Fruit fly (Drosophila melanogaster): ENCODE measurements around the gene CG9044.

CG9044 gene

DNA sequence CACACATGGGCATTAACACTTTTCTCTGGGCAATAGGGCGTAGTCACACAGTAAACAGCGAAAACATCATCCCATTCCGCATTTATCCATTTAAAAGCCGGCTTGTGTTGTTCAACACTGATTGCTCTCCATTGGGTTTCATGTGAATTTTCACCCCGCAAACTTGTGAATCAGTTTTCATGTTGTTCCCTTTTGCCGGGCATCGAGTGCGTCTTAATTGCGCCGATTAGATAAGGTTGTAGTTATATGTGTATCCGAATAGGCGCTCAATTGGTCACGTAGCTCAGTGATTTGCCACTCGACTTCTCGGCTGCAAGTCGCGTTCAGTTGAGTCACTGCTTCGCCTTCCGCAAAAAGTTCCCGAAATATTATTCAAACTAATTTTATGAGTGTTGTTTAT is 37.7 kb downstream of the CG9044 start:
- TF ChIP-seq CG8119 (GFP tag; IDR thresholded peaks at IDR 0.05), result no peak
- peak; percentile 35 for TF ChIP-seq vri (GFP tag; optimal IDR thresholded peaks at IDR 0.05)
- no peak for TF ChIP-seq CG3032 (tag; optimal IDR thresholded peaks at IDR 0.05)

DNA sequence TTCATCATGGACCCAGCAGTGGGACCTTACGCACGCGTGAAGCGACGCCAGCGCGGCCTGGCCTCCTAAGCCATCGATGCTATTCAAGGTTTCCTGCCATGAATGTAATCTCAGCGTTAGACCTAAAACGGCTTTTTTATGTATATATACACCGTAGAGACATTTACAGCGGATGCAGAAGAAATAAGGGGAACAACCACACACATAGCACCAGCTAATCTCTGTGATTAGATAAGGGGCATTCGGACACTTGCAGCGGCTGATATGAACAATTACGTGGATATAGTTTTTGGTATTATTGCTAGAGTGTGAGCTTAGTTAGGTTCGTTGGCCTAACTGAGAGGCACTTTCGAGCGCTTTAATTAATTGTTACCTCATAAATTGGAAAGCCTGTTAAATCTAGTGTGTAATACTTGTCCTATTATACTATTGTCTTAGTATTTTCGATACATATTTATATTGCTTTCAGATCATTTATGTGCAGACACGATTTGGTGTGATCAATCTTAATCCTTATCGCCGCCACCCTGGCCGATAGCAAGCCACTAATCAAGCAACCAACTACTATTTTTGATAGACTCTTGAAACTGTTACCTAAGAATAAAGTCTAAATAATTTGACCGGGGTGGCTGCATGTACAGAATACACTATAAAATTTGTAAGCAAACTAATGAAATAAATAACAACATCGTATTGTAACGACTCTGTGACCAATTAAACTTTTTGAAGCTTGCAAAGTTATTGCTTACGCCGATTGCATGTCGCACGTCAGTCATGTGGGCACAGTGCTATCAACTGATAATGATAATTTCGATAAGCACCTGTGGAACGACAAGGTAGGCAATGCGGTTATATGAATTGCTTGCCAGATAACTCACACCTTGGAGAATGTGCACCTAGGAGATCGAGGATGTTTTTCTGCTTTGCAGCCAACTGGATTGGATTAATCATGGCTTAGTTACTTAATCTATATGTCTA is 39.2 kb downstream of the CG9044 start:
- TF ChIP-seq Lpt (GFP tag; optimal IDR thresholded peaks at IDR 0.05), result no peak
- no peak for TF ChIP-seq Sox102F (GFP tag; optimal IDR thresholded peaks at IDR 0.05)
- no peak for TF ChIP-seq Smox (GFP tag; optimal IDR thresholded peaks at IDR 0.05)
- TF ChIP-seq CG6854 (GFP tag; optimal IDR thresholded peaks at IDR 0.05), result no peak
- no peak for TF ChIP-seq Met (GFP tag; optimal IDR thresholded peaks at IDR 0.05)
- TF ChIP-seq CG11902 (GFP tag; optimal IDR thresholded peaks at IDR 0.05), result no peak
- TF ChIP-seq vri (GFP tag; optimal IDR thresholded peaks at IDR 0.05), result peak; percentile 39

DNA sequence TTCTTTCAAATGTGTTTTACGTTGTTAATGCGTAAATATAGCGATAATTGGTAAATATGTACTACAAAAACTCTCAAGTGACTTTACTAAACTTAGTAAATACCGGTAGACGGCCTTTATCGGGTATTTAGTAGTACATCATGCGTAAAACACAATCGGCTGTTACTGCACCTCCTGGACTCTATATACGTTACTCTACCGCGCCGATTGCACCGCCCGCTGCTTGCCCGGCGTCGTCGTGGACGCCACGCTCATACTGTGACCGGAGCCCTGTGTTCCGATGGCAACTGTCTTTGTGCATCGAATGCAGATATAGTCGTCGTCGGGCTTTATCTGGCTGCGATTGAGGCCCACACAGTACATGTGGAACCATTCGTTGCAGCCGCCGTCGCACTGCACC is 41.2 kb downstream of the CG9044 start:
- TF ChIP-seq eg (GFP tag; IDR thresholded peaks at IDR 0.05), result peak; percentile 31; the same call in 1 of the 3 replicates
- TF ChIP-seq Eip78C (GFP tag), result peak; percentile 54
- peak; percentile 39 for TF ChIP-seq CG6808 (GFP tag; optimal IDR thresholded peaks at IDR 0.05)
- peak in 1 of 2 experiments; percentile 49 for TF ChIP-seq ss (GFP tag; optimal IDR thresholded peaks at IDR 0.05)
- no peak for TF ChIP-seq fkh (GFP tag; optimal IDR thresholded peaks at IDR 0.05)
- TF ChIP-seq Sox14 (GFP tag; optimal IDR thresholded peaks at IDR 0.05), result no peak
- peak; percentile 3 for TF ChIP-seq spab (GFP tag; optimal IDR thresholded peaks at IDR 0.05)

DNA sequence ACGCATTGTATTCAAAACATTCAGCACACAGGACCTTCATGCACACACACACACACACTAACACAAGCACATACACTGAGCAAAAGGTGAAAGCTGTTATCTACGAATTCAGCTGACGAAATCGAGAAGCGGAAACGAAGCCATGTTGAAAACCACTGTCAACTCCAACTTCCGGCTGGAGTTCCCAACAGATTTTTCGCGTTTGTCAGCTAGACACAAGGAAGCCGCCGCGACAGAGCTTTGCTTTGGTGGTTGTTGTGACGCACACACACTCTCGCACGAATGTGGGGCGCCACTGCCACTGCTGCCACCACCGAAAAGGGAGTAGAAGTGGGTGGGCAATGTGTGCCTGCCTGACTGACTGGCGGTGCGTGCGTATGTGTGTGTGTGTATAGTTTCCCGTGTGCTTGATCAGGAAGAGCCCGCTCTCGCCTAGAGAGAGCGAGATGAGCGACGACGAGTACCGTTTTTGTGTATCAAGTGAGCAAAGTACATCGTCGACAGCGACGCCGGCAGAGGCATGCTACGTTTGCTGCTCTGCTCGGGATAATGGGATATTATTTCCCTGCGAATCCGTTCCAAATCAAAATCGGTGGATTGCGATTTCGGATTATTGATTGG is 48.5 kb downstream of the CG9044 start:
- peak; percentile 12 for TF ChIP-seq CG7368 (GFP tag; optimal IDR thresholded peaks at IDR 0.05)
- peak; percentile 72 for TF ChIP-seq achi (GFP tag; optimal IDR thresholded peaks at IDR 0.05)
- peak; percentile 39 for TF ChIP-seq CG10669 (GFP tag; optimal IDR thresholded peaks at IDR 0.05)
- TF ChIP-seq CG8319 (GFP tag; optimal IDR thresholded peaks at IDR 0.05), result peak; percentile 12
- TF ChIP-seq CG6854 (GFP tag; optimal IDR thresholded peaks at IDR 0.05), result peak; percentile 69
- TF ChIP-seq Eip78C (GFP tag), result peak; percentile 71
- TF ChIP-seq OdsH (GFP tag; optimal IDR thresholded peaks at IDR 0.05), result no peak
- peak; percentile 37 for TF ChIP-seq CG1621 (tag; optimal IDR thresholded peaks at IDR 0.05)
- TF ChIP-seq CG8632 (GFP tag; optimal IDR thresholded peaks at IDR 0.05), result peak; percentile 44
- peak; percentile 45 for TF ChIP-seq esn (GFP tag; optimal IDR thresholded peaks at IDR 0.05)
- peak; percentile 35; the same call in 1 of the 3 replicates for TF ChIP-seq CG8119 (GFP tag; IDR thresholded peaks at IDR 0.05)
- peak; percentile 50 for TF ChIP-seq Blimp-1 (GFP tag; optimal IDR thresholded peaks at IDR 0.05)
- TF ChIP-seq Eip75B (GFP tag; optimal IDR thresholded peaks at IDR 0.05), result no peak
- TF ChIP-seq salr (GFP tag; optimal IDR thresholded peaks at IDR 0.05), result peak in 1 of 2 experiments; percentile 8
- TF ChIP-seq CG9139 (GFP tag; optimal IDR thresholded peaks at IDR 0.05), result peak; percentile 57
- peak; percentile 60 for TF ChIP-seq CG6808 (GFP tag; optimal IDR thresholded peaks at IDR 0.05)
- TF ChIP-seq CG6163 (GFP tag; IDR thresholded peaks at IDR 0.05), result 0 out of 3 replicates have a peak, but pooled peaks have one; percentile 50
- no peak for TF ChIP-seq topi (GFP tag; optimal IDR thresholded peaks at IDR 0.05)
- peak; percentile 16 for TF ChIP-seq fd59A (GFP tag; optimal IDR thresholded peaks at IDR 0.05)
- peak; percentile 22 for TF ChIP-seq CG6276 (GFP tag; optimal IDR thresholded peaks at IDR 0.05)
- peak; percentile 55 for TF ChIP-seq spab (GFP tag; optimal IDR thresholded peaks at IDR 0.05)
- TF ChIP-seq ss (GFP tag; optimal IDR thresholded peaks at IDR 0.05), result peak; percentile 30 to 78
- no peak for TF ChIP-seq CG10631 (GFP tag; optimal IDR thresholded peaks at IDR 0.05)
- TF ChIP-seq CG34406 (GFP tag; optimal IDR thresholded peaks at IDR 0.05), result peak; percentile 29
- TF ChIP-seq CG4318 (GFP tag; optimal IDR thresholded peaks at IDR 0.05), result no peak
